Worm (Caenorhabditis elegans) whole organism, L4 larva: ENCODE data around the gene lron-5.

ENCODE experiments used
- F37D6.2 ChIP-seq: sonication (generic microtip); optimal IDR thresholded peaks from 2 replicates; lab custom pipeline; 2016; ENCODE audit warnings: mild to moderate bottlenecking, missing genetic modification characterization, missing compliant biosample characterization
- T20F7.1 ChIP-seq: fragments of 200-800 bp; sonication (Bioruptor generic); optimal IDR thresholded peaks from 2 replicates; lab custom pipeline; 2018; ENCODE audit warnings: mild to moderate bottlenecking, missing genetic modification characterization, missing compliant biosample characterization
- Y48G9A.11 ChIP-seq: fragments of 200-800 bp; sonication (Bioruptor generic); IDR thresholded peaks from 2 replicates; pipeline ENCODE4 v1.3.6; 2022; ENCODE audit warnings: missing genetic modification reagents, missing genetic modification characterization, missing compliant biosample characterization
- Y75B8A.6 ChIP-seq: fragments of 200-800 bp; sonication (Bioruptor generic); IDR thresholded peaks from 2 replicates; pipeline ENCODE4 v1.3.6; 2022; ENCODE audit warnings: missing genetic modification reagents, missing genetic modification characterization, missing compliant biosample characterization
- ZK546.5 ChIP-seq, 2 experiments: sonication (generic microtip); optimal IDR thresholded peaks; 2 replicates each; lab custom pipeline; 2017; ENCODE audit warnings: missing biosample characterization in 2 of 2, missing genetic modification characterization in 2 of 2
- aha-1 ChIP-seq: fragments of 150-350 bp; peaks from one replicate; lab custom pipeline; 2014; ENCODE audit warnings: missing biosample characterization, missing genetic modification characterization
- arid-1 ChIP-seq: fragments of 200-800 bp; sonication (Bioruptor generic); conservative IDR thresholded peaks from 2 replicates; pipeline ENCODE4 v1.3.6; 2022; ENCODE audit warnings: missing genetic modification reagents, missing genetic modification characterization, missing compliant biosample characterization
- ceh-20 ChIP-seq: fragments of 200-800 bp; sonication (Bioruptor generic); IDR thresholded peaks from 2 replicates; pipeline ENCODE4 v1.3.6; 2022; ENCODE audit warnings: missing genetic modification reagents, missing genetic modification characterization, missing compliant biosample characterization
- ceh-28 ChIP-seq: fragments of 150-350 bp; optimal IDR thresholded peaks from 2 replicates; lab custom pipeline; 2014; ENCODE audit warnings: missing biosample characterization, missing genetic modification reagents, missing genetic modification characterization
- ceh-32 ChIP-seq: sonication (generic microtip); optimal IDR thresholded peaks from 2 replicates; lab custom pipeline; 2016; ENCODE audit warnings: mild to moderate bottlenecking, missing genetic modification characterization, missing compliant biosample characterization; ENCODE audit not compliant: poor library complexity
- ceh-44 ChIP-seq: fragments of 200-800 bp; sonication (Bioruptor generic); IDR thresholded peaks from 2 replicates; pipeline ENCODE4 v1.3.6; 2022; ENCODE audit warnings: missing genetic modification reagents, missing genetic modification characterization, missing compliant biosample characterization
- ces-1 ChIP-seq: fragments of 150-350 bp; sonication (generic microtip); optimal IDR thresholded peaks from 4 replicates; lab custom pipeline; 2014; ENCODE audit warnings: missing biosample characterization, missing genetic modification reagents, missing genetic modification characterization
- cey-2 ChIP-seq: sonication (generic microtip); optimal IDR thresholded peaks from 3 replicates; lab custom pipeline; 2017; ENCODE audit warnings: missing genetic modification characterization, mild to moderate bottlenecking, missing compliant biosample characterization, antibody characterized with exemption, borderline replicate concordance; ENCODE audit not compliant: insufficient read depth
- daf-16 ChIP-seq, 3 experiments: sonication (generic microtip); optimal IDR thresholded peaks; 2 replicates each; lab custom pipeline; 2016 to 2017; ENCODE audit warnings: missing genetic modification characterization in 3 of 3, missing genetic modification reagents in 3 of 3, mild to moderate bottlenecking in 2 of 3, missing compliant biosample characterization in 2 of 3, missing biosample characterization in 1 of 3, moderate library complexity in 1 of 3
- daf-19 ChIP-seq: fragments of 200-800 bp; sonication (Bioruptor generic); conservative IDR thresholded peaks from 2 replicates; pipeline ENCODE4 v1.3.6; 2022; ENCODE audit warnings: missing genetic modification characterization, missing compliant biosample characterization
- dmd-6 ChIP-seq: fragments of 200-800 bp; sonication (Bioruptor generic); IDR thresholded peaks from 2 replicates; pipeline ENCODE4 v1.3.6; 2022; ENCODE audit warnings: missing genetic modification reagents, missing genetic modification characterization, missing compliant biosample characterization
- egl-27 ChIP-seq: sonication (generic microtip); optimal IDR thresholded peaks from 3 replicates; lab custom pipeline; 2017; ENCODE audit warnings: missing biosample characterization, missing genetic modification reagents, missing genetic modification characterization
- egl-43 ChIP-seq: fragments of 200-800 bp; sonication (Bioruptor generic); IDR thresholded peaks from 2 replicates; pipeline ENCODE4 v1.3.6; 2022; ENCODE audit warnings: missing genetic modification reagents, missing genetic modification characterization, missing compliant biosample characterization
- fkh-10 ChIP-seq: fragments of 150-350 bp; optimal IDR thresholded peaks from 2 replicates; lab custom pipeline; 2014; ENCODE audit warnings: missing biosample characterization, missing genetic modification reagents, missing genetic modification characterization
- gei-8 ChIP-seq: fragments of 200-800 bp; sonication (Bioruptor generic); optimal IDR thresholded peaks from 2 replicates; lab custom pipeline; 2018; ENCODE audit warnings: mild to moderate bottlenecking, missing genetic modification characterization, missing compliant biosample characterization
- hif-1 ChIP-seq, 2 experiments: sonication (generic microtip); optimal IDR thresholded peaks; 2 replicates each; lab custom pipeline; 2016 to 2017; ENCODE audit warnings: missing compliant biosample characterization in 2 of 2, missing genetic modification characterization in 2 of 2, missing genetic modification reagents in 2 of 2, missing genotype in 2 of 2, mild to moderate bottlenecking in 1 of 2
- hlh-11 ChIP-seq: fragments of 200-800 bp; sonication (Bioruptor generic); optimal IDR thresholded peaks from 2 replicates; lab custom pipeline; 2018; ENCODE audit warnings: mild to moderate bottlenecking, missing genetic modification characterization, missing compliant biosample characterization
- hmg-1.1 ChIP-seq: fragments of 200-800 bp; sonication (Bioruptor generic); IDR thresholded peaks from 2 replicates; pipeline ENCODE4 v1.3.6; 2022; ENCODE audit warnings: missing genetic modification reagents, missing genetic modification characterization, missing compliant biosample characterization
- jun-1 ChIP-seq: fragments of 150-350 bp; optimal IDR thresholded peaks from 2 replicates; lab custom pipeline; 2014; ENCODE audit warnings: missing biosample characterization, missing genetic modification reagents, missing genetic modification characterization
- lin-15B ChIP-seq: fragments of 150-350 bp; sonication (generic microtip); optimal IDR thresholded peaks from 3 replicates; lab custom pipeline; 2014; ENCODE audit warnings: missing biosample characterization, missing genetic modification characterization
- lir-3 ChIP-seq: sonication (generic microtip); optimal IDR thresholded peaks from 2 replicates; lab custom pipeline; 2016; ENCODE audit warnings: mild to moderate bottlenecking, missing genetic modification characterization, missing compliant biosample characterization
- madf-9 ChIP-seq: fragments of 200-800 bp; sonication (Bioruptor generic); conservative IDR thresholded peaks from 2 replicates; pipeline ENCODE4 v1.3.6; 2022; ENCODE audit warnings: missing genetic modification reagents, missing genetic modification characterization, missing compliant biosample characterization
- mdt-29 ChIP-seq: fragments of 200-800 bp; sonication (Bioruptor generic); IDR thresholded peaks from 2 replicates; pipeline ENCODE4 v1.3.6; 2022; ENCODE audit warnings: missing genetic modification reagents, missing genetic modification characterization, missing compliant biosample characterization
- mep-1 ChIP-seq: fragments of 150-350 bp; sonication (generic microtip); optimal IDR thresholded peaks from 3 replicates; lab custom pipeline; 2014; ENCODE audit warnings: missing biosample characterization, missing genetic modification characterization
- nhr-102 ChIP-seq: sonication (generic microtip); optimal IDR thresholded peaks from 2 replicates; lab custom pipeline; 2016; ENCODE audit warnings: mild to moderate bottlenecking, missing genetic modification characterization, moderate library complexity, missing compliant biosample characterization
- nhr-25 ChIP-seq: sonication (generic microtip); optimal IDR thresholded peaks from 2 replicates; lab custom pipeline; 2017; ENCODE audit warnings: missing genetic modification characterization, mild to moderate bottlenecking, missing compliant biosample characterization, antibody characterized with exemption, moderate library complexity, borderline replicate concordance; ENCODE audit not compliant: insufficient read depth
- nhr-28 ChIP-seq: fragments of 150-350 bp; optimal IDR thresholded peaks from 2 replicates; lab custom pipeline; 2014; ENCODE audit warnings: missing biosample characterization, missing genetic modification characterization
- nhr-42 ChIP-seq: fragments of 200-800 bp; sonication (Bioruptor generic); IDR thresholded peaks from 2 replicates; pipeline ENCODE4 v1.3.6; 2022; ENCODE audit warnings: missing genetic modification characterization, missing compliant biosample characterization
- nhr-48 ChIP-seq: sonication (generic microtip); optimal IDR thresholded peaks from 2 replicates; lab custom pipeline; 2016; ENCODE audit warnings: mild to moderate bottlenecking, missing genetic modification characterization, missing compliant biosample characterization
- nhr-76 ChIP-seq: fragments of 150-350 bp; optimal IDR thresholded peaks from 2 replicates; lab custom pipeline; 2014; ENCODE audit warnings: missing biosample characterization, missing genetic modification characterization
- nhr-77 ChIP-seq: fragments of 150-350 bp; optimal IDR thresholded peaks from 2 replicates; lab custom pipeline; 2014; ENCODE audit warnings: missing biosample characterization, missing genetic modification characterization
- php-3 ChIP-seq: fragments of 200-800 bp; sonication (Bioruptor generic); IDR thresholded peaks from 2 replicates; pipeline ENCODE4 v1.3.6; 2022; ENCODE audit warnings: missing genetic modification reagents, missing genetic modification characterization, missing compliant biosample characterization
- pqm-1 ChIP-seq: sonication (generic microtip); optimal IDR thresholded peaks from 2 replicates; lab custom pipeline; 2017; ENCODE audit warnings: missing biosample characterization, missing genetic modification characterization
- saeg-2 ChIP-seq: fragments of 200-800 bp; sonication (Bioruptor generic); IDR thresholded peaks from 2 replicates; pipeline ENCODE4 v1.3.6; 2022; ENCODE audit warnings: missing genetic modification reagents, missing genetic modification characterization, missing compliant biosample characterization
- skn-1 ChIP-seq: fragments of 150-350 bp; optimal IDR thresholded peaks from 2 replicates; lab custom pipeline; 2014; ENCODE audit warnings: missing biosample characterization, missing genetic modification characterization
- snpc-1.2 ChIP-seq: fragments of 200-800 bp; sonication (Bioruptor generic); IDR thresholded peaks from 2 replicates; pipeline ENCODE4 v1.3.6; 2022; ENCODE audit warnings: missing genetic modification reagents, missing genetic modification characterization, missing compliant biosample characterization
- spr-1 ChIP-seq: sonication (generic microtip); optimal IDR thresholded peaks from 2 replicates; lab custom pipeline; 2016; ENCODE audit warnings: mild to moderate bottlenecking, missing genetic modification characterization, missing compliant biosample characterization
- spr-3 ChIP-seq: fragments of 200-800 bp; sonication (Bioruptor generic); optimal IDR thresholded peaks from 2 replicates; lab custom pipeline; 2018; ENCODE audit warnings: mild to moderate bottlenecking, missing genetic modification characterization, missing compliant biosample characterization
- tag-97 ChIP-seq: fragments of 200-800 bp; sonication (Bioruptor generic); IDR thresholded peaks from 2 replicates; pipeline ENCODE4 v1.3.6; 2022; ENCODE audit warnings: missing genetic modification characterization, missing compliant biosample characterization
- unc-130 ChIP-seq: sonication (generic microtip); optimal IDR thresholded peaks from 2 replicates; lab custom pipeline; 2016; ENCODE audit warnings: missing genetic modification reagents, missing genetic modification characterization, missing compliant biosample characterization
- zfp-3 ChIP-seq: fragments of 200-800 bp; sonication (Bioruptor generic); conservative IDR thresholded peaks from 2 replicates; pipeline ENCODE4 v1.3.6; 2022; ENCODE audit warnings: missing genetic modification reagents, missing genetic modification characterization, missing compliant biosample characterization

The lron-5 gene

ce11 chrIII:4643262-4643661 is 20.4 kb downstream of the lron-5 start, which contains the start of gene pfas-1:
Gene pfas-1 (minus strand): TSS chrIII:4643310.
- TF ChIP-seq hmg-1.1 (no peak), lin-15B (tag; lab: Kevin White, UChicago) (no peak), daf-19 (GFP tag; lab: Robert Waterston, UW) (no peak), php-3 (peak; percentile 91), fkh-10 (GFP tag; lab: Kevin White, UChicago) (no peak), ces-1 (GFP tag; lab: Kevin White, UChicago) (no peak), nhr-28 (tag; lab: Kevin White, UChicago) (peak; percentile 73), daf-16 (GFP tag; optimal IDR thresholded peaks at IDR 0.05; lab: Kevin White, UChicago) (no peak), daf-16 (tag; optimal IDR thresholded peaks at IDR 0.05; lab: Kevin White, UChicago) (peak; percentile 91), aha-1 (tag; lab: Kevin White, UChicago) (no peak), gei-8 (GFP tag; lab: Kevin White, UChicago) (no peak), spr-1 (tag; lab: Kevin White, UChicago) (no peak), lir-3 (tag; lab: Kevin White, UChicago) (no peak), dmd-6 (GFP tag; lab: Robert Waterston, UW) (peak; percentile 68), Y48G9A.11 (GFP tag; lab: Robert Waterston, UW) (no peak), nhr-102 (no peak), ceh-20 (no peak), arid-1 (GFP tag; lab: Robert Waterston, UW) (no peak), ZK546.5 (tag; optimal IDR thresholded peaks at IDR 0.05; lab: Kevin White, UChicago) (no peak), nhr-76 (tag; lab: Kevin White, UChicago) (no peak), nhr-77 (tag; lab: Kevin White, UChicago) (no peak), ceh-44 (no peak), pqm-1 (peak; percentile 79), Y75B8A.6 (GFP tag; lab: Robert Waterston, UW) (no peak), cey-2 (tag; lab: Kevin White, UChicago) (no peak), hif-1 (tag; optimal IDR thresholded peaks at IDR 0.05; lab: Kevin White, UChicago) (no peak), nhr-48 (tag; lab: Kevin White, UChicago) (no peak), hlh-11 (peak; percentile 41), saeg-2 (GFP tag; lab: Robert Waterston, UW) (no peak), F37D6.2 (tag; lab: Kevin White, UChicago) (no peak), ceh-28 (tag; lab: Kevin White, UChicago) (no peak), egl-27 (tag; lab: Kevin White, UChicago) (no peak), unc-130 (no peak), ceh-32 (tag; lab: Kevin White, UChicago) (no peak), T20F7.1 (GFP tag; lab: Kevin White, UChicago) (peak; percentile 20), tag-97 (GFP tag; lab: Robert Waterston, UW) (no peak), zfp-3 (GFP tag; lab: Robert Waterston, UW) (no peak), mep-1 (tag; lab: Kevin White, UChicago) (no peak), egl-43 (GFP tag; lab: Robert Waterston, UW) (no peak), spr-3 (GFP tag; lab: Kevin White, UChicago) (no peak)

ce11 chrIII:4646246-4646645 is 23.4 kb downstream of the lron-5 start, which contains the start of gene pqn-29:
Gene pqn-29 (minus strand): TSS chrIII:4646346.
- TF ChIP-seq madf-9 (GFP tag; lab: Robert Waterston, UW) (no peak), snpc-1.2 (no peak), nhr-28 (tag; lab: Kevin White, UChicago) (no peak), nhr-42 (no peak), skn-1 (tag; lab: Kevin White, UChicago) (no peak), mdt-29 (GFP tag; lab: Robert Waterston, UW) (no peak), nhr-25 (no peak), jun-1 (tag; lab: Kevin White, UChicago) (no peak)
